Worm (Caenorhabditis elegans): ENCODE data around the gene nlp-46.

DNA sequence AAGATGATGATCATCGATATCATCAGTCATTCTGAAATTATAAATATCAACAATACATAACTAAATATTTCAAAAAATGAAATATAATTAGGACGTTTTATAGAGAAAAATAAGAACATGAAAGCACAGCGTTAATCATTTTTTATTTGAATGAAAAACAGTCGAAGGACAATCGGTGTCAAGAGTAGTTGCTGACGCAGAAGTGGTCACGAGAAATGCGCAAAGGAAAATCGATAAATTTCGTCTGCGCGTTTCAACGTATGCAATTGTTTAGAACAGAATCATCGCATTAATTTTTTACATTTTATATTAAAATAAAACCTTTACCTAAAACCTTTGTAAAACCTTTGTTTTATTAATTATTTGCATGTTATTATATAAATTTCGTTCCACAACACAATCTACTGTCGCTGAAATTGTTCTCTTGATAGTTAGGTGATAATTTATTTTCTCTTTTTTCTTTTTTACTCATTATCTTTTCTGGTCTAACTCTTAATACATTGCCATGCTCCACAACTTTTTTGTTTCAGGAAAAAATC is 8.3 kb downstream of the nlp-46 start, which contains the start of the genes W04D2.4 and rbm-25:
- TF ChIP-seq unc-120 (tag; optimal IDR thresholded peaks at IDR 0.05; ENCODE audit: poor library complexity, severe bottlenecking), result no peak
- peak; percentile 70 for TF ChIP-seq mep-1 (tag; optimal IDR thresholded peaks at IDR 0.05)
- TF ChIP-seq ceh-83 (GFP tag; optimal IDR thresholded peaks at IDR 0.05), result no peak
- TF ChIP-seq zip-8 (tag; optimal IDR thresholded peaks at IDR 0.05), result no peak
- TF ChIP-seq elt-3 (tag; optimal IDR thresholded peaks at IDR 0.05), result no peak
- peak; percentile 49 for TF ChIP-seq nhr-237 (tag; optimal IDR thresholded peaks at IDR 0.05)
- no peak for TF ChIP-seq ztf-11 (tag; optimal IDR thresholded peaks at IDR 0.05)
- TF ChIP-seq lsy-2 (tag; optimal IDR thresholded peaks at IDR 0.05), result peak; percentile 60

All from whole organism, mixed stage, embryonic.